Worm (Caenorhabditis elegans) whole organism, young adult: ENCODE data around the gene F13D12.10.
A peak's percentile ranks its signal among the peaks of the same experiment; 100 is the strongest.

Source experiments
- B0035.1 ChIP-seq: sonication (generic microtip); optimal IDR thresholded peaks from 2 replicates; lab custom pipeline; 2016; ENCODE audit warnings: missing genetic modification characterization, mild to moderate bottlenecking, missing compliant biosample characterization, missing genotype, missing genetic modification reagents
- B0336.3 ChIP-seq: fragments of 200-800 bp; sonication (Bioruptor generic); IDR thresholded peaks from 2 replicates; pipeline ENCODE4 v1.3.6; 2022; ENCODE audit warnings: missing genetic modification characterization, missing compliant biosample characterization
- C06A6.2 ChIP-seq: fragments of 200-800 bp; sonication (Bioruptor generic); conservative IDR thresholded peaks from 2 replicates; pipeline ENCODE4 v1.3.6; 2022; ENCODE audit warnings: missing genetic modification characterization, missing compliant biosample characterization
- F10E7.11 ChIP-seq: sonication (generic microtip); optimal IDR thresholded peaks from 2 replicates; lab custom pipeline; 2017; ENCODE audit warnings: mild to moderate bottlenecking, missing genetic modification characterization, moderate library complexity, missing compliant biosample characterization
- F33H1.4 ChIP-seq: fragments of 200-800 bp; sonication (Bioruptor generic); IDR thresholded peaks from 2 replicates; pipeline ENCODE4 v1.3.6; 2022; ENCODE audit warnings: missing genetic modification reagents, missing genetic modification characterization, missing compliant biosample characterization
- F37B4.10 ChIP-seq: fragments of 200-800 bp; sonication (Bioruptor generic); IDR thresholded peaks from 2 replicates; pipeline ENCODE4 v1.3.6; 2022; ENCODE audit warnings: missing genetic modification characterization, missing compliant biosample characterization
- F39B2.1 ChIP-seq: fragments of 200-800 bp; sonication (Bioruptor generic); IDR thresholded peaks from 2 replicates; pipeline ENCODE4 v1.3.6; 2022; ENCODE audit warnings: missing genetic modification reagents, missing genetic modification characterization, missing compliant biosample characterization
- F52B5.7 ChIP-seq: sonication (generic microtip); optimal IDR thresholded peaks from 2 replicates; lab custom pipeline; 2016; ENCODE audit warnings: mild to moderate bottlenecking, missing genetic modification characterization, missing compliant biosample characterization
- K11D2.4 ChIP-seq: fragments of 200-800 bp; sonication (Bioruptor generic); IDR thresholded peaks from 2 replicates; pipeline ENCODE4 v1.3.6; 2022; ENCODE audit warnings: missing genetic modification reagents, missing genetic modification characterization, missing compliant biosample characterization
- K12H6.12 ChIP-seq: fragments of 200-800 bp; sonication (Bioruptor generic); optimal IDR thresholded peaks from 2 replicates; lab custom pipeline; 2018; ENCODE audit warnings: mild to moderate bottlenecking, missing genetic modification characterization, missing compliant biosample characterization
- T07F8.4 ChIP-seq: sonication (generic microtip); optimal IDR thresholded peaks from 2 replicates; lab custom pipeline; 2016; ENCODE audit warnings: mild to moderate bottlenecking, missing genetic modification characterization, moderate library complexity, missing compliant biosample characterization
- Y53G8AR.9 ChIP-seq: fragments of 200-800 bp; sonication (Bioruptor generic); conservative IDR thresholded peaks from 2 replicates; pipeline ENCODE4 v1.3.6; 2022; ENCODE audit warnings: missing genetic modification reagents, missing genetic modification characterization, missing compliant biosample characterization
- Y56A3A.18 ChIP-seq: fragments of 200-800 bp; sonication (Bioruptor generic); IDR thresholded peaks from 2 replicates; pipeline ENCODE4 v1.3.6; 2022; ENCODE audit warnings: missing genetic modification reagents, missing genetic modification characterization, missing compliant biosample characterization
- akir-1 ChIP-seq: fragments of 200-800 bp; sonication (Bioruptor generic); optimal IDR thresholded peaks from 2 replicates; lab custom pipeline; 2018; ENCODE audit warnings: mild to moderate bottlenecking, missing genetic modification characterization, moderate library complexity, missing compliant biosample characterization
- aptf-3 ChIP-seq: fragments of 200-800 bp; sonication (Bioruptor generic); IDR thresholded peaks from 2 replicates; pipeline ENCODE4 v1.3.6; 2022; ENCODE audit warnings: missing genetic modification characterization, missing compliant biosample characterization
- athp-1 ChIP-seq: sonication (generic microtip); optimal IDR thresholded peaks from 2 replicates; lab custom pipeline; 2017; ENCODE audit warnings: mild to moderate bottlenecking, missing genetic modification characterization, missing compliant biosample characterization
- bed-2 ChIP-seq: fragments of 200-800 bp; sonication (Bioruptor generic); IDR thresholded peaks from 2 replicates; pipeline ENCODE4 v1.3.6; 2022; ENCODE audit warnings: missing genetic modification reagents, missing genetic modification characterization, missing compliant biosample characterization
- cebp-2 ChIP-seq: fragments of 200-800 bp; sonication (Bioruptor generic); IDR thresholded peaks from 2 replicates; pipeline ENCODE4 v1.3.6; 2022; ENCODE audit warnings: missing genetic modification characterization, missing compliant biosample characterization
- ceh-100 ChIP-seq: fragments of 200-800 bp; sonication (Bioruptor generic); IDR thresholded peaks from 2 replicates; pipeline ENCODE4 v1.3.6; 2022; ENCODE audit warnings: missing genetic modification reagents, missing genetic modification characterization, missing compliant biosample characterization
- ceh-27 ChIP-seq: fragments of 200-800 bp; sonication (Bioruptor generic); optimal IDR thresholded peaks from 2 replicates; lab custom pipeline; 2018; ENCODE audit warnings: mild to moderate bottlenecking, missing genetic modification characterization, moderate library complexity, missing compliant biosample characterization
- chd-7 ChIP-seq: sonication (generic microtip); optimal IDR thresholded peaks from 2 replicates; lab custom pipeline; 2016; ENCODE audit warnings: mild to moderate bottlenecking, missing genetic modification characterization, moderate library complexity, missing compliant biosample characterization
- dox-1 ChIP-seq: fragments of 200-800 bp; sonication (Bioruptor generic); IDR thresholded peaks from 2 replicates; pipeline ENCODE4 v1.3.6; 2022; ENCODE audit warnings: missing genetic modification reagents, missing genetic modification characterization, missing compliant biosample characterization
- egl-44 ChIP-seq: fragments of 200-800 bp; sonication (Bioruptor generic); IDR thresholded peaks from 2 replicates; pipeline ENCODE4 v1.3.6; 2022; ENCODE audit warnings: missing genetic modification reagents, missing genetic modification characterization, missing compliant biosample characterization
- ekl-4 ChIP-seq: fragments of 200-800 bp; sonication (Bioruptor generic); IDR thresholded peaks from 2 replicates; pipeline ENCODE4 v1.3.6; 2022; ENCODE audit warnings: missing genetic modification reagents, missing genetic modification characterization, missing compliant biosample characterization
- fkh-3 ChIP-seq: sonication (generic microtip); optimal IDR thresholded peaks from 2 replicates; lab custom pipeline; 2016; ENCODE audit warnings: mild to moderate bottlenecking, missing genetic modification characterization, missing compliant biosample characterization
- gei-17 ChIP-seq: fragments of 200-800 bp; sonication (Bioruptor generic); optimal IDR thresholded peaks from 2 replicates; lab custom pipeline; 2018; ENCODE audit warnings: mild to moderate bottlenecking, missing genetic modification characterization, missing compliant biosample characterization
- hlh-12 ChIP-seq: sonication (generic microtip); optimal IDR thresholded peaks from 2 replicates; lab custom pipeline; 2016; ENCODE audit warnings: missing genetic modification characterization, missing compliant biosample characterization
- hmg-1.2 ChIP-seq: fragments of 200-800 bp; sonication (Bioruptor generic); IDR thresholded peaks from 2 replicates; pipeline ENCODE4 v1.3.6; 2022; ENCODE audit warnings: missing genetic modification reagents, missing genetic modification characterization, missing compliant biosample characterization
- hrde-1 ChIP-seq: sonication (generic microtip); optimal IDR thresholded peaks from 2 replicates; lab custom pipeline; 2016; ENCODE audit warnings: missing genetic modification characterization, mild to moderate bottlenecking, missing compliant biosample characterization, moderate library complexity, missing genotype, missing genetic modification reagents, borderline replicate concordance
- let-607 ChIP-seq, 2 experiments: fragments of 200-800 bp in 1 of 2; sonication (Bioruptor generic) in 1 of 2; sonication (generic microtip) in 1 of 2; optimal IDR thresholded peaks; 2 replicates each; lab custom pipeline; 2016 to 2018; ENCODE audit warnings: mild to moderate bottlenecking in 2 of 2, missing compliant biosample characterization in 2 of 2, missing genetic modification characterization in 2 of 2, moderate library complexity in 2 of 2, missing genotype in 1 of 2
- lin-35 ChIP-seq, 3 experiments: fragments of 150-350 bp in 2 of 3; sonication (generic microtip) in 1 of 3; optimal IDR thresholded peaks; 2 replicates each; lab custom pipeline; 2014 to 2018; ENCODE audit warnings: missing biosample characterization in 3 of 3, missing genetic modification characterization in 3 of 3, missing genetic modification reagents in 3 of 3
- lir-1 ChIP-seq: fragments of 200-800 bp; sonication (Bioruptor generic); conservative IDR thresholded peaks from 2 replicates; pipeline ENCODE4 v1.3.6; 2022; ENCODE audit warnings: missing genetic modification reagents, missing genetic modification characterization, missing compliant biosample characterization
- mcd-1 ChIP-seq: fragments of 200-800 bp; sonication (Bioruptor generic); IDR thresholded peaks from 2 replicates; pipeline ENCODE4 v1.3.6; 2022; ENCODE audit warnings: missing genetic modification reagents, missing genetic modification characterization, missing compliant biosample characterization
- nfyb-1 ChIP-seq: fragments of 200-800 bp; sonication (Bioruptor generic); IDR thresholded peaks from 2 replicates; pipeline ENCODE4 v1.3.6; 2022; ENCODE audit warnings: missing genetic modification reagents, missing genetic modification characterization, missing compliant biosample characterization
- nhr-90 ChIP-seq: sonication (generic microtip); optimal IDR thresholded peaks from 2 replicates; lab custom pipeline; 2016; ENCODE audit warnings: missing genotype, mild to moderate bottlenecking, missing genetic modification characterization, missing compliant biosample characterization
- pbrm-1 ChIP-seq: fragments of 200-800 bp; sonication (Bioruptor generic); IDR thresholded peaks from 2 replicates; pipeline ENCODE4 v1.3.6; 2022; ENCODE audit warnings: missing genetic modification reagents, missing genetic modification characterization, missing compliant biosample characterization
- repo-1 ChIP-seq: sonication (generic microtip); optimal IDR thresholded peaks from 2 replicates; lab custom pipeline; 2017; ENCODE audit warnings: mild to moderate bottlenecking, missing genetic modification characterization, missing compliant biosample characterization
- sdz-38 ChIP-seq: sonication (generic microtip); optimal IDR thresholded peaks from 2 replicates; lab custom pipeline; 2016; ENCODE audit warnings: missing genotype, missing genetic modification characterization, missing compliant biosample characterization
- snpc-1.1 ChIP-seq: sonication (generic microtip); optimal IDR thresholded peaks from 2 replicates; lab custom pipeline; 2017; ENCODE audit warnings: missing genetic modification characterization, mild to moderate bottlenecking, missing compliant biosample characterization, antibody characterized with exemption, moderate library complexity, missing genotype, missing genetic modification reagents; ENCODE audit not compliant: insufficient read depth
- snpc-1.3 ChIP-seq: sonication (generic microtip); optimal IDR thresholded peaks from 2 replicates; lab custom pipeline; 2017; ENCODE audit warnings: missing genetic modification characterization, mild to moderate bottlenecking, missing compliant biosample characterization, antibody characterized with exemption, moderate library complexity, missing genotype, missing genetic modification reagents; ENCODE audit not compliant: insufficient read depth
- snpc-4 ChIP-seq, 5 experiments: fragments of 150-350 bp in 1 of 5; sonication (generic microtip) in 4 of 5; optimal IDR thresholded peaks; 2 replicates each; lab custom pipeline; 2014 to 2018; ENCODE audit warnings: missing genetic modification characterization in 5 of 5, missing biosample characterization in 3 of 5, antibody characterized with exemption in 2 of 5, mild to moderate bottlenecking in 2 of 5, missing compliant biosample characterization in 2 of 5, missing genotype in 2 of 5, moderate library complexity in 2 of 5, missing genetic modification reagents in 1 of 5
- zfh-2 ChIP-seq: fragments of 200-800 bp; sonication (Bioruptor generic); conservative IDR thresholded peaks from 2 replicates; pipeline ENCODE4 v1.3.6; 2022; ENCODE audit warnings: missing genetic modification reagents, missing genetic modification characterization, missing compliant biosample characterization
- zim-3 ChIP-seq: sonication (generic microtip); optimal IDR thresholded peaks from 2 replicates; lab custom pipeline; 2017; ENCODE audit warnings: mild to moderate bottlenecking, missing genetic modification characterization, moderate library complexity, missing compliant biosample characterization
- ztf-25 ChIP-seq: fragments of 200-800 bp; sonication (Bioruptor generic); IDR thresholded peaks from 2 replicates; pipeline ENCODE4 v1.3.6; 2022; ENCODE audit warnings: missing genetic modification reagents, missing genetic modification characterization, missing compliant biosample characterization

Gene F13D12.10

ce11 chrII:11746782-11747288, 33.2 kb downstream of the F13D12.10 start (continued):
- TF ChIP-seq snpc-4 (GFP tag; optimal IDR thresholded peaks at IDR 0.05; lab: Kevin White, UChicago) (no peak), snpc-4 (tag; optimal IDR thresholded peaks at IDR 0.05; lab: Kevin White, UChicago) (peak in 1 of 4 experiments; percentile 45), sdz-38 (tag; lab: Kevin White, UChicago) (no peak), let-607 (tag; optimal IDR thresholded peaks at IDR 0.05; lab: Kevin White, UChicago) (peak in 1 of 2 experiments; percentile 18), bed-2 (GFP tag; lab: Robert Waterston, UW) (peak; percentile 23; the same call in 1 of the 2 replicates), zim-3 (tag; lab: Kevin White, UChicago) (peak; percentile 72), nfyb-1 (GFP tag; lab: Robert Waterston, UW) (0 out of 2 replicates have a peak, but pooled peaks have one; percentile 24), repo-1 (tag; lab: Kevin White, UChicago) (peak; percentile 52), snpc-1.3 (no peak), B0336.3 (peak; percentile 56; the same call in 1 of the 2 replicates), F37B4.10 (GFP tag; lab: Robert Waterston, UW) (0 out of 2 replicates have a peak, but pooled peaks have one; percentile 48), hmg-1.2 (peak; percentile 39), egl-44 (no peak), pbrm-1 (peak; percentile 51; the same call in 1 of the 2 replicates), chd-7 (peak; percentile 40), Y56A3A.18 (GFP tag; lab: Robert Waterston, UW) (no peak), hrde-1 (no peak), T07F8.4 (tag; lab: Kevin White, UChicago) (peak; percentile 10), aptf-3 (GFP tag; lab: Robert Waterston, UW) (no peak), Y53G8AR.9 (GFP tag; lab: Robert Waterston, UW) (no peak), cebp-2 (0 out of 2 replicates have a peak, but pooled peaks have one; percentile 42), B0035.1 (peak; percentile 54), hlh-12 (tag; lab: Kevin White, UChicago) (no peak), zfh-2 (GFP tag; lab: Robert Waterston, UW) (peak; percentile 99), ekl-4 (GFP tag; lab: Robert Waterston, UW) (peak; percentile 55), F39B2.1 (no peak), ceh-100 (GFP tag; lab: Robert Waterston, UW) (peak; percentile 36; the same call in 1 of the 2 replicates), K12H6.12 (tag; lab: Kevin White, UChicago) (peak; percentile 78), C06A6.2 (GFP tag; lab: Robert Waterston, UW) (0 out of 2 replicates have a peak, but pooled peaks have one; percentile 16), F33H1.4 (no peak), ceh-27 (GFP tag; lab: Kevin White, UChicago) (peak; percentile 8), F52B5.7 (peak; percentile 60), gei-17 (GFP tag; lab: Kevin White, UChicago) (peak; percentile 33), K11D2.4 (GFP tag; lab: Robert Waterston, UW) (0 out of 2 replicates have a peak, but pooled peaks have one; percentile 37), ztf-25 (GFP tag; lab: Robert Waterston, UW) (no peak), athp-1 (tag; lab: Kevin White, UChicago) (peak; percentile 36), nhr-90 (peak; percentile 8), F10E7.11 (peak; percentile 35), mcd-1 (GFP tag; lab: Robert Waterston, UW) (peak; percentile 52; the same call in 1 of the 2 replicates), lin-35 (GFP tag; optimal IDR thresholded peaks at IDR 0.05; lab: Kevin White, UChicago) (peak in 1 of 3 experiments; percentile 41), dox-1 (peak; percentile 37; the same call in 1 of the 2 replicates), lir-1 (GFP tag; lab: Robert Waterston, UW) (no peak), snpc-1.1 (tag; lab: Kevin White, UChicago) (no peak), akir-1 (no peak), fkh-3 (tag; lab: Kevin White, UChicago) (no peak)
